Fruit fly (Drosophila melanogaster) whole organism, adult: ENCODE measurements around the gene CG17197.

Source experiments
- CG11617 ChIP-seq: fragments of 200-800 bp; sonication (Bioruptor generic); optimal IDR thresholded peaks from 2 replicates; lab custom pipeline; 2017; ENCODE audit warnings: mild to moderate bottlenecking, missing biosample characterization, missing genetic modification reagents, missing genetic modification characterization
- CG12768 ChIP-seq: fragments of 200-800 bp; sonication (Bioruptor generic); optimal IDR thresholded peaks from 2 replicates; lab custom pipeline; 2017; ENCODE audit warnings: missing biosample characterization, missing genetic modification characterization, mild to moderate bottlenecking, moderate library complexity, missing genetic modification reagents
- CG14711 ChIP-seq: fragments of 200-800 bp; sonication (Bioruptor generic); optimal IDR thresholded peaks from 2 replicates; lab custom pipeline; 2018; ENCODE audit warnings: missing biosample characterization, mild to moderate bottlenecking, missing genetic modification characterization, moderate library complexity
- CG1620 ChIP-seq: fragments of 200-800 bp; sonication (Bioruptor generic); optimal IDR thresholded peaks from 2 replicates; lab custom pipeline; 2016; ENCODE audit warnings: missing biosample characterization, missing genetic modification characterization
- CG5204 ChIP-seq: fragments of 200-800 bp; sonication (Bioruptor generic); optimal IDR thresholded peaks from 2 replicates; lab custom pipeline; 2016; ENCODE audit warnings: missing biosample characterization, missing genetic modification characterization
- Crg-1 ChIP-seq: fragments of 200-800 bp; sonication (Bioruptor generic); optimal IDR thresholded peaks from 2 replicates; lab custom pipeline; 2016; ENCODE audit warnings: missing biosample characterization, missing genetic modification characterization
- Hr96 ChIP-seq: fragments of 200-800 bp; sonication (Bioruptor generic); optimal IDR thresholded peaks from 2 replicates; lab custom pipeline; 2016; ENCODE audit warnings: missing biosample characterization, missing genetic modification characterization
- cnc ChIP-seq, 2 experiments: fragments of >200 bp; optimal IDR thresholded peaks; 2 replicates each; lab custom pipeline; 2017
- kay ChIP-seq: fragments of 200-800 bp; sonication (Bioruptor generic); peaks from one replicate; lab custom pipeline; 2016; ENCODE audit warnings: missing biosample characterization, missing genetic modification characterization, borderline replicate concordance
- pad ChIP-seq: fragments of 200-800 bp; sonication (Bioruptor generic); optimal IDR thresholded peaks from 3 replicates; lab custom pipeline; 2017; ENCODE audit warnings: missing biosample characterization, missing genetic modification characterization, mild to moderate bottlenecking, moderate library complexity, missing genetic modification reagents
- toe ChIP-seq: fragments of 200-800 bp; sonication (Bioruptor generic); optimal IDR thresholded peaks from 2 replicates; lab custom pipeline; 2016; ENCODE audit warnings: missing biosample characterization, missing genetic modification characterization

DNA sequence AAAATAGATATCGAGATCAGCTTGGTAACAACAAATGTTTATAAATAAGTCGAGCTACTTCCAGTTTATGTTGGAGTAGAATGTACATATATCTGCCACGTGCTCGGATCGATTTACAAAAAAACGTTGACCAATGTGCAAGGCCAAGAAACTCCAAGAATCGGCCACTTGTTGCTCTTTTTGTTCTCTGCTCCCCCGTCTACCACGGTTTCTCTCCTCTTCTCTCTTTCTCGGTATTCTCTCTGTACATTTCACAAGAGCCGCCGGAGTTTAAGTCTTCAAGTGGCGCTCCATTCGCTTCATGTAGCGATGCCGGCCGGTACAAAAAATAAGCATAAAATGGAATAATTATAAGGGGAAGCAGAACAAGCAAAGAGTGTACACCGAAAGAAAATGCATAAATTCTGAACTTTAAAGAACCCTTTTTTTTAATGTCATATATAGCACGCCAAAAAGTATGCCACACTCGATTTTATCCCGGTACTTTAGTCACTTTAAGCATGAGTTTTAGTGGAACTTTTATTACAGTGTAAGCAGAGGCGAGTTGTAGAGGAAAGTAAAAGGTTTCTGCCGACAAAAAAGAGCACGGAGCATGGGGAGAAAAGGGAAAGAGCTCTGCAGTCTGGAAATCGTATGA, 37.3 kb downstream of the CG17197 start:
- no peak for TF ChIP-seq CG12768 (GFP tag; lab: Kevin White, UChicago)
- TF ChIP-seq CG5204 (GFP tag; lab: Kevin White, UChicago): no peak
- TF ChIP-seq toe (GFP tag; lab: Kevin White, UChicago): no peak
- peak; percentile 70 for TF ChIP-seq Hr96
- TF ChIP-seq Crg-1 (GFP tag; lab: Kevin White, UChicago): peak; percentile 70
- TF ChIP-seq CG1620 (GFP tag; lab: Kevin White, UChicago): peak; percentile 75
- TF ChIP-seq cnc (optimal IDR thresholded peaks at IDR 0.05; lab: Kevin White, UChicago): no peak
- TF ChIP-seq kay (GFP tag; lab: Kevin White, UChicago): peak; percentile 34
- peak; percentile 86 for TF ChIP-seq pad (GFP tag; lab: Kevin White, UChicago)
- TF ChIP-seq CG14711 (tag; lab: Kevin White, UChicago): peak; percentile 80
- peak; percentile 45 for TF ChIP-seq CG11617 (GFP tag; lab: Kevin White, UChicago)
